Worm (Caenorhabditis elegans): ENCODE measurements around the gene R10D12.10.

ce11 chrV:13949752-13950151 is 8.4 kb downstream of the R10D12.10 start, which contains the start of gene R10D12.7:
- TF ChIP-seq egl-27 (tag; optimal IDR thresholded peaks at IDR 0.05) (no peak), nhr-237 (tag; optimal IDR thresholded peaks at IDR 0.05) (no peak)
